Worm (Caenorhabditis elegans) whole organism, mixed stage, embryonic: ENCODE data around the gene F09F7.5.

Experiments
- M03D4.4 ChIP-seq: sonication (generic microtip); optimal IDR thresholded peaks from 2 replicates; lab custom pipeline; 2017; ENCODE audit warnings: mild to moderate bottlenecking, missing genetic modification characterization, missing compliant biosample characterization
- bed-3 ChIP-seq: fragments of 200-800 bp; sonication (Bioruptor generic); optimal IDR thresholded peaks from 3 replicates; lab custom pipeline; 2018; ENCODE audit warnings: mild to moderate bottlenecking, missing genetic modification characterization, moderate library complexity, missing compliant biosample characterization
- blmp-1 ChIP-seq: fragments of 150-350 bp; optimal IDR thresholded peaks from 2 replicates; lab custom pipeline; 2014; ENCODE audit warnings: missing biosample characterization, missing genetic modification characterization
- ceh-39 ChIP-seq: fragments of 150-350 bp; optimal IDR thresholded peaks from 2 replicates; lab custom pipeline; 2014; ENCODE audit warnings: missing biosample characterization, missing genetic modification characterization
- ceh-43 ChIP-seq: fragments of 200-800 bp; sonication (Bioruptor generic); optimal IDR thresholded peaks from 2 replicates; lab custom pipeline; 2018; ENCODE audit warnings: mild to moderate bottlenecking, missing genetic modification characterization, moderate library complexity, missing compliant biosample characterization
- ceh-83 ChIP-seq: fragments of 200-800 bp; sonication (Bioruptor generic); optimal IDR thresholded peaks from 2 replicates; lab custom pipeline; 2018; ENCODE audit warnings: mild to moderate bottlenecking, missing genetic modification characterization, missing compliant biosample characterization
- ces-1 ChIP-seq: fragments of 150-350 bp; optimal IDR thresholded peaks from 2 replicates; lab custom pipeline; 2014; ENCODE audit warnings: missing biosample characterization, missing genetic modification reagents, missing genetic modification characterization
- elt-1 ChIP-seq: sonication (generic microtip); optimal IDR thresholded peaks from 2 replicates; lab custom pipeline; 2017; ENCODE audit warnings: missing genetic modification characterization, mild to moderate bottlenecking, missing compliant biosample characterization, antibody characterized with exemption, moderate library complexity, borderline replicate concordance; ENCODE audit not compliant: insufficient read depth
- elt-3 ChIP-seq: fragments of 150-350 bp; optimal IDR thresholded peaks from 2 replicates; lab custom pipeline; 2014; ENCODE audit warnings: missing biosample characterization, missing genetic modification characterization
- flh-1 ChIP-seq: fragments of 200-800 bp; sonication (Bioruptor generic); optimal IDR thresholded peaks from 2 replicates; lab custom pipeline; 2018; ENCODE audit warnings: mild to moderate bottlenecking, missing genetic modification characterization, moderate library complexity, missing compliant biosample characterization
- ham-2 ChIP-seq: fragments of 200-800 bp; sonication (Bioruptor generic); optimal IDR thresholded peaks from 2 replicates; lab custom pipeline; 2018; ENCODE audit warnings: mild to moderate bottlenecking, missing genetic modification characterization, missing compliant biosample characterization
- hlh-1 ChIP-seq: fragments of 150-350 bp; optimal IDR thresholded peaks from 2 replicates; lab custom pipeline; 2014; ENCODE audit warnings: missing biosample characterization, missing genetic modification reagents, missing genetic modification characterization
- lin-13 ChIP-seq: fragments of 150-350 bp; optimal IDR thresholded peaks from 2 replicates; lab custom pipeline; 2014; ENCODE audit warnings: missing biosample characterization, missing genetic modification characterization
- lin-32 ChIP-seq: fragments of 200-800 bp; sonication (Bioruptor generic); optimal IDR thresholded peaks from 2 replicates; lab custom pipeline; 2018; ENCODE audit warnings: mild to moderate bottlenecking, missing genetic modification characterization, missing compliant biosample characterization
- lsy-2 ChIP-seq: fragments of 150-350 bp; optimal IDR thresholded peaks from 2 replicates; lab custom pipeline; 2014; ENCODE audit warnings: missing biosample characterization, missing genetic modification characterization
- mab-5 ChIP-seq: fragments of 150-350 bp; optimal IDR thresholded peaks from 2 replicates; lab custom pipeline; 2014; ENCODE audit warnings: missing biosample characterization, missing genetic modification characterization
- mep-1 ChIP-seq: fragments of 150-350 bp; optimal IDR thresholded peaks from 2 replicates; lab custom pipeline; 2017; ENCODE audit warnings: missing biosample characterization, missing genetic modification reagents, missing genetic modification characterization, inconsistent platforms
- nhr-12 ChIP-seq: fragments of 150-350 bp; optimal IDR thresholded peaks from 2 replicates; lab custom pipeline; 2014; ENCODE audit warnings: missing biosample characterization, missing genetic modification characterization
- nhr-28 ChIP-seq: fragments of 150-350 bp; optimal IDR thresholded peaks from 2 replicates; lab custom pipeline; 2014; ENCODE audit warnings: missing biosample characterization, missing genetic modification characterization
- nhr-76 ChIP-seq: sonication (generic microtip); optimal IDR thresholded peaks from 2 replicates; lab custom pipeline; 2017; ENCODE audit warnings: missing biosample characterization, missing genetic modification characterization
- sem-2 ChIP-seq: fragments of 200-800 bp; sonication (Bioruptor generic); optimal IDR thresholded peaks from 2 replicates; lab custom pipeline; 2018; ENCODE audit warnings: mild to moderate bottlenecking, missing genetic modification characterization, missing compliant biosample characterization
- sptf-1 ChIP-seq: sonication (generic microtip); optimal IDR thresholded peaks from 2 replicates; lab custom pipeline; 2017; ENCODE audit warnings: mild to moderate bottlenecking, missing genetic modification characterization, moderate library complexity, missing compliant biosample characterization
- tbx-8 ChIP-seq: fragments of 200-800 bp; sonication (Bioruptor generic); optimal IDR thresholded peaks from 2 replicates; lab custom pipeline; 2018; ENCODE audit warnings: mild to moderate bottlenecking, missing genetic modification characterization, moderate library complexity, missing compliant biosample characterization
- unc-120 ChIP-seq: sonication (generic microtip); optimal IDR thresholded peaks from 2 replicates; lab custom pipeline; 2017; ENCODE audit warnings: missing genetic modification characterization, missing compliant biosample characterization; ENCODE audit not compliant: poor library complexity, severe bottlenecking
- unc-39 ChIP-seq: fragments of 150-350 bp; optimal IDR thresholded peaks from 2 replicates; lab custom pipeline; 2014; ENCODE audit warnings: missing biosample characterization, missing genetic modification characterization
- unc-62 ChIP-seq: fragments of 150-350 bp; optimal IDR thresholded peaks from 2 replicates; lab custom pipeline; 2014; ENCODE audit warnings: missing biosample characterization, missing genetic modification reagents, missing genetic modification characterization
- zip-8 ChIP-seq: fragments of 150-350 bp; optimal IDR thresholded peaks from 2 replicates; lab custom pipeline; 2014; ENCODE audit warnings: missing biosample characterization, missing genetic modification characterization

Gene F09F7.5

ce11 chrIII:5502915-5503575 lies 43.7 kb upstream of the F09F7.5 start (continued):
- peak; percentile 62 for TF ChIP-seq mep-1 (tag; lab: Kevin White, UChicago)
- no peak for TF ChIP-seq lin-32 (GFP tag; lab: Kevin White, UChicago)
- no peak for TF ChIP-seq nhr-76
- TF ChIP-seq elt-1 (tag; lab: Kevin White, UChicago) = peak; percentile 86
- peak; percentile 74 for TF ChIP-seq ces-1 (GFP tag; lab: Kevin White, UChicago)
- no peak for TF ChIP-seq lsy-2 (tag; lab: Kevin White, UChicago)
- TF ChIP-seq unc-120 = peak; percentile 64
- TF ChIP-seq blmp-1 (tag; lab: Kevin White, UChicago) = no peak
- TF ChIP-seq mab-5 (tag; lab: Kevin White, UChicago) = no peak
- no peak for TF ChIP-seq nhr-12
- TF ChIP-seq, all 35 proteins: peak for 8

- TF ChIP-seq mab-5 (tag; lab: Kevin White, UChicago) = no peak
These were observed 43.1 kb upstream of the F09F7.5 start for ce11 chrIII:5503669-5504068.

ce11 chrIII:5504164-5504563 lies 42.6 kb upstream of the F09F7.5 start:
- TF ChIP-seq ces-1 (GFP tag; lab: Kevin White, UChicago) = peak; percentile 86
- TF ChIP-seq zip-8 (tag; lab: Kevin White, UChicago) = no peak
- TF ChIP-seq unc-62 (GFP tag; lab: Kevin White, UChicago) = peak; percentile 2
- no peak for TF ChIP-seq ceh-83 (GFP tag; lab: Kevin White, UChicago)
- TF ChIP-seq blmp-1 (tag; lab: Kevin White, UChicago) = no peak
- TF ChIP-seq unc-120 = peak; percentile 23
- peak; percentile 26 for TF ChIP-seq elt-3 (tag; lab: Kevin White, UChicago)
- no peak for TF ChIP-seq bed-3 (GFP tag; lab: Kevin White, UChicago)
- TF ChIP-seq mep-1 (tag; lab: Kevin White, UChicago) = no peak
- no peak for TF ChIP-seq M03D4.4

ce11 chrIII:5504725-5505473 lies 41.9 kb upstream of the F09F7.5 start:
- no peak for TF ChIP-seq ham-2
- TF ChIP-seq sem-2 (GFP tag; lab: Kevin White, UChicago) = no peak
- no peak for TF ChIP-seq elt-3 (tag; lab: Kevin White, UChicago)
- no peak for TF ChIP-seq lin-32 (GFP tag; lab: Kevin White, UChicago)
- no peak for TF ChIP-seq flh-1 (GFP tag; lab: Kevin White, UChicago)
- no peak for TF ChIP-seq ceh-39 (tag; lab: Kevin White, UChicago)
- no peak for TF ChIP-seq mab-5 (tag; lab: Kevin White, UChicago)
- no peak for TF ChIP-seq nhr-12
- no peak for TF ChIP-seq tbx-8 (GFP tag; lab: Kevin White, UChicago)
- no peak for TF ChIP-seq blmp-1 (tag; lab: Kevin White, UChicago)
- TF ChIP-seq bed-3 (GFP tag; lab: Kevin White, UChicago) = no peak
- TF ChIP-seq lin-13 = no peak
- no peak for TF ChIP-seq hlh-1 (tag; lab: Kevin White, UChicago)
- TF ChIP-seq ceh-43 (GFP tag; lab: Kevin White, UChicago) = no peak

ce11 chrIII:5505474-5506022 lies 41.2 kb upstream of the F09F7.5 start:
- TF ChIP-seq lin-13 = no peak
- no peak for TF ChIP-seq nhr-28 (tag; lab: Kevin White, UChicago)
- no peak for TF ChIP-seq unc-62 (GFP tag; lab: Kevin White, UChicago)
- no peak for TF ChIP-seq ham-2
- TF ChIP-seq sptf-1 (tag; lab: Kevin White, UChicago) = no peak
- no peak for TF ChIP-seq blmp-1 (tag; lab: Kevin White, UChicago)
- TF ChIP-seq M03D4.4 = no peak
- TF ChIP-seq nhr-12 = no peak
- TF ChIP-seq zip-8 (tag; lab: Kevin White, UChicago) = no peak
- TF ChIP-seq ces-1 (GFP tag; lab: Kevin White, UChicago) = no peak
- TF ChIP-seq unc-39 (tag; lab: Kevin White, UChicago) = no peak
- no peak for TF ChIP-seq elt-1 (tag; lab: Kevin White, UChicago)
- no peak for TF ChIP-seq mab-5 (tag; lab: Kevin White, UChicago)
- TF ChIP-seq ceh-83 (GFP tag; lab: Kevin White, UChicago) = no peak
- TF ChIP-seq ceh-43 (GFP tag; lab: Kevin White, UChicago) = no peak
